Worm (Caenorhabditis elegans): ENCODE results near the gene K07E3.1.

K07E3.1 gene

DNA sequence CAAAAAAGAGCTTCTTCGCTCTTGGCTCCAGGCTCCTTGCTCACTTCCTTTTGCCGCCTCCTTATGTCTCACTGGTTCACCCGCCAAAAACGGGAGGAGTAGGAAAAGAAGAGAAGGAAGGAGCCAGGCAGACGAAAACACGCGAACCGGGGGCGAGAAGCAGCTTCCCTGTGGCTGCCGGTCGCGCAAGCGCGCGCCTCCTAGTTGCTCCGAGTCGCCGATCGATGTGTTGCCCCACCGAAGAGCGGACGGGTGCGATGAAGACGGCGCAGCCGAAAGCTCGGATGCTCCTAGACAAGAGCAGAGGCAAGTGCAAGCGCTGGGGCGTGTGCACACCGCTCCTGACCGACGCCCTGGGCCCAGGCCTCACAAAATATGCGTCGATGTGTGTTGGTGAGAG is 53.3 kb downstream of the K07E3.1 start (continued):
- TF ChIP-seq unc-62 (GFP tag; optimal IDR thresholded peaks at IDR 0.05) (no peak), C34F6.9 (tag; optimal IDR thresholded peaks at IDR 0.05) (peak; percentile 30)

Measured in whole organism, L2 larva.